Worm (Caenorhabditis elegans) whole organism, L4/young adult: Measurements from ENCODE around the gene ubq-2.

ENCODE experiments used
- dao-5 ChIP-seq: sonication (generic microtip); optimal IDR thresholded peaks from 2 replicates; lab custom pipeline; 2016; ENCODE audit warnings: missing genotype, missing genetic modification characterization, moderate library complexity, missing compliant biosample characterization
- him-1 ChIP-seq: sonication (generic microtip); optimal IDR thresholded peaks from 2 replicates; lab custom pipeline; 2016; ENCODE audit warnings: missing genotype, missing genetic modification reagents, missing genetic modification characterization, missing compliant biosample characterization

ce11 chrIII:12929573-12929972 lies 48.8 kb downstream of the ubq-2 start, which contains the start of gene Y37D8A.19:
- TF ChIP-seq him-1 (tag; lab: Kevin White, UChicago) (no peak), dao-5 (tag; lab: Kevin White, UChicago) (no peak)
